Worm (Caenorhabditis elegans) whole organism, early embryonic: ENCODE data around the gene ZC190.6.
"Not testable (repeated sequence)": the region's sequence is repeated elsewhere in the genome, so short reads cannot be mapped to it uniquely, and the experiment has no call there.

ENCODE experiments used
- ama-1 ChIP-seq: fragments of 150-350 bp; optimal IDR thresholded peaks from 2 replicates; lab custom pipeline; 2014
- ceh-13 ChIP-seq: fragments of 200-800 bp; sonication (Bioruptor generic); optimal IDR thresholded peaks from 2 replicates; lab custom pipeline; 2018; ENCODE audit warnings: mild to moderate bottlenecking, missing genetic modification characterization, missing compliant biosample characterization
- ets-7 ChIP-seq: sonication (generic microtip); optimal IDR thresholded peaks from 2 replicates; lab custom pipeline; 2016; ENCODE audit warnings: missing genotype, missing genetic modification characterization, missing compliant biosample characterization
- flt-1 ChIP-seq: fragments of 200-800 bp; sonication (Bioruptor generic); IDR thresholded peaks from 2 replicates; pipeline ENCODE4 v1.3.6; 2022; ENCODE audit warnings: missing genetic modification characterization, missing compliant biosample characterization
- hmbx-1 ChIP-seq: sonication (generic microtip); optimal IDR thresholded peaks from 2 replicates; lab custom pipeline; 2016; ENCODE audit warnings: mild to moderate bottlenecking, missing genetic modification characterization, missing compliant biosample characterization
- hmg-4 ChIP-seq: fragments of 200-800 bp; sonication (Bioruptor generic); optimal IDR thresholded peaks from 2 replicates; lab custom pipeline; 2018; ENCODE audit warnings: mild to moderate bottlenecking, missing genetic modification characterization, missing compliant biosample characterization
- pes-1 ChIP-seq: fragments of 200-800 bp; sonication (Bioruptor generic); IDR thresholded peaks from 2 replicates; pipeline ENCODE4 v1.3.6; 2022; ENCODE audit warnings: missing genetic modification reagents, missing genetic modification characterization, missing compliant biosample characterization
- sea-1 ChIP-seq: fragments of 200-800 bp; sonication (Bioruptor generic); conservative IDR thresholded peaks from 2 replicates; pipeline ENCODE4 v1.3.6; 2022; ENCODE audit warnings: missing genetic modification characterization, missing compliant biosample characterization
- tbx-11 ChIP-seq: fragments of 200-800 bp; sonication (Bioruptor generic); IDR thresholded peaks from 2 replicates; pipeline ENCODE4 v1.3.6; 2022; ENCODE audit warnings: missing genetic modification characterization, missing compliant biosample characterization

DNA sequence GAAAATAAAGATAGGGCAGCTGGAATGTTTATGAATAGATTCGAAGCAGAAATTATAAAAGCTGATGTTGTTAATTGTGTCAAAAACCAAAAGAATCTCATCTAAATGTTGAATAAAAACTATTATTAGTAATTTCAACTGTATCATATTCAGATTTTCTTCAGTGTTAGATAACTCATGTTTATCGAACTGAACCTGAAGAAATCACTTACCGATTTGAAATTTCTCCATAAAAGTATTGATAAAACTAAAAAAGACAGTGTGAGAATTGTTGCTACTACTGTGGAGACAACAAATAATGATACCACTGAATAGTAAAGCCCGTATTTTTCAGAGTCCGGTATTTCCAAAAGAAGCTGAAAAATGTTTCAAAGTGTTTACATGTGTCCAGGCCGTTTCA is 45.1 kb upstream of the ZC190.6 start, which contains the start of gene ZC196.8:
- TF ChIP-seq sea-1 (GFP tag; lab: Robert Waterston, UW); pes-1; flt-1 (GFP tag; lab: Robert Waterston, UW); tbx-11 (GFP tag; lab: Robert Waterston, UW); ama-1 (lab: Kevin White, UChicago); ceh-13 (GFP tag; lab: Kevin White, UChicago); ets-7 (tag; lab: Kevin White, UChicago); hmbx-1; hmg-4: not testable (repeated sequence)
